Fruit fly (Drosophila melanogaster) whole organism, embryonic: ENCODE measurements around the gene Sap130.

Experiments used
- Adf1 ChIP-seq: fragments of 200-800 bp; sonication (Bioruptor generic); IDR thresholded peaks from 2 replicates; pipeline ENCODE4 v1.3.6; 2022; ENCODE audit warnings: missing biosample characterization, missing genetic modification characterization
- Awh ChIP-seq: fragments of 200-800 bp; sonication (Bioruptor generic); IDR thresholded peaks from 2 replicates; pipeline ENCODE4, ENCODE4 v1.3.6; 2022; ENCODE audit warnings: missing biosample characterization, missing genetic modification characterization
- CG10267 ChIP-seq: fragments of 200-800 bp; sonication (Bioruptor generic); optimal IDR thresholded peaks from 2 replicates; lab custom pipeline; 2018; ENCODE audit warnings: missing biosample characterization, mild to moderate bottlenecking, missing genetic modification characterization, moderate library complexity
- CG11560 ChIP-seq: fragments of 200-800 bp; sonication (Bioruptor generic); IDR thresholded peaks from 3 replicates; pipeline ENCODE4 v1.3.6; 2022; ENCODE audit warnings: missing biosample characterization, missing genetic modification characterization
- CG12071 ChIP-seq: fragments of 200-800 bp; sonication (Bioruptor generic); optimal IDR thresholded peaks from 3 replicates; lab custom pipeline; 2018; ENCODE audit warnings: missing biosample characterization, mild to moderate bottlenecking, missing genetic modification characterization
- CG12236 ChIP-seq: fragments of 200-800 bp; sonication (Bioruptor generic); optimal IDR thresholded peaks from 2 replicates; lab custom pipeline; 2016; ENCODE audit warnings: missing biosample characterization, missing genetic modification characterization
- CG12391 ChIP-seq: fragments of 200-800 bp; sonication (Bioruptor generic); optimal IDR thresholded peaks from 3 replicates; lab custom pipeline; 2018; ENCODE audit warnings: missing biosample characterization, mild to moderate bottlenecking, missing genetic modification characterization, moderate library complexity
- CG14965 ChIP-seq: fragments of 200-800 bp; sonication (Bioruptor generic); optimal IDR thresholded peaks from 2 replicates; lab custom pipeline; 2016; ENCODE audit warnings: missing biosample characterization, missing genetic modification characterization, borderline replicate concordance
- CG1647 ChIP-seq: fragments of 200-800 bp; sonication (Bioruptor generic); optimal IDR thresholded peaks from 3 replicates; lab custom pipeline; 2016; ENCODE audit warnings: missing biosample characterization, missing genetic modification characterization
- CG16813 ChIP-seq: fragments of 200-800 bp; sonication (Bioruptor generic); IDR thresholded peaks from 3 replicates; pipeline ENCODE4 v1.3.6; 2022; ENCODE audit warnings: missing biosample characterization, missing genetic modification characterization; ENCODE audit not compliant: partially characterized antibody
- CG2875 ChIP-seq: fragments of 200-800 bp; sonication (Bioruptor generic); optimal IDR thresholded peaks from 2 replicates; lab custom pipeline; 2017; ENCODE audit warnings: missing biosample characterization, mild to moderate bottlenecking, missing genetic modification characterization, missing genetic modification reagents
- CG3065 ChIP-seq: fragments of 200-800 bp; sonication (Bioruptor generic); optimal IDR thresholded peaks from 2 replicates; lab custom pipeline; 2016; ENCODE audit warnings: missing biosample characterization, missing genetic modification characterization
- CG3163 ChIP-seq: fragments of 200-800 bp; sonication (Bioruptor generic); optimal IDR thresholded peaks from 3 replicates; lab custom pipeline; 2016; ENCODE audit warnings: missing biosample characterization, missing genetic modification characterization
- CG4707 ChIP-seq: fragments of 200-800 bp; sonication (Bioruptor generic); optimal IDR thresholded peaks from 2 replicates; lab custom pipeline; 2018; ENCODE audit warnings: missing biosample characterization, mild to moderate bottlenecking, missing genetic modification characterization, moderate library complexity
- CG5245 ChIP-seq: fragments of 200-800 bp; sonication (Bioruptor generic); optimal IDR thresholded peaks from 3 replicates; lab custom pipeline; 2016; ENCODE audit warnings: missing biosample characterization, missing genetic modification characterization
- CG7556 ChIP-seq: fragments of 200-800 bp; sonication (Bioruptor generic); optimal IDR thresholded peaks from 2 replicates; lab custom pipeline; 2017; ENCODE audit warnings: missing biosample characterization, mild to moderate bottlenecking, missing genetic modification characterization
- CG8924 ChIP-seq: fragments of 200-800 bp; optimal IDR thresholded peaks from 3 replicates; lab custom pipeline; 2019; ENCODE audit warnings: missing biosample characterization, mild to moderate bottlenecking, missing genetic modification characterization, moderate library complexity
- Deaf1 ChIP-seq: fragments of 200-800 bp; optimal IDR thresholded peaks from 3 replicates; lab custom pipeline; 2019; ENCODE audit warnings: missing biosample characterization, mild to moderate bottlenecking, missing genetic modification characterization, moderate library complexity
- Doc3 ChIP-seq: fragments of 200-800 bp; sonication (Bioruptor generic); IDR thresholded peaks from 3 replicates; pipeline ENCODE4 v1.3.6; 2022; ENCODE audit warnings: missing biosample characterization, missing genetic modification characterization; ENCODE audit not compliant: partially characterized antibody
- Dp ChIP-seq: fragments of 200-800 bp; sonication (Bioruptor generic); optimal IDR thresholded peaks from 2 replicates; lab custom pipeline; 2018; ENCODE audit warnings: missing biosample characterization, mild to moderate bottlenecking, missing genetic modification characterization, moderate library complexity
- Ets65A ChIP-seq: fragments of 200-800 bp; sonication (Bioruptor generic); peaks from one replicate; lab custom pipeline; 2016; ENCODE audit warnings: missing biosample characterization, missing genetic modification characterization
- Gug ChIP-seq: fragments of 200-800 bp; sonication (Bioruptor generic); IDR thresholded peaks from 4 replicates; pipeline ENCODE4 v1.3.6; 2022; ENCODE audit warnings: missing biosample characterization, missing genetic modification characterization
- H2.0 ChIP-seq: fragments of 200-800 bp; sonication (Bioruptor generic); IDR thresholded peaks from 2 replicates; pipeline ENCODE4 v1.3.6; 2022; ENCODE audit warnings: missing biosample characterization, missing genetic modification characterization
- HHEX ChIP-seq: fragments of 200-800 bp; sonication (Bioruptor generic); optimal IDR thresholded peaks from 3 replicates; lab custom pipeline; 2017; ENCODE audit warnings: missing biosample characterization, mild to moderate bottlenecking, missing genetic modification characterization, missing genetic modification reagents
- HLH4C ChIP-seq: fragments of 200-800 bp; sonication (Bioruptor generic); IDR thresholded peaks from 3 replicates; pipeline ENCODE4 v1.3.6; 2022; ENCODE audit warnings: missing biosample characterization, missing genetic modification characterization; ENCODE audit not compliant: partially characterized antibody
- HLH54F ChIP-seq: fragments of 200-800 bp; sonication (Bioruptor generic); optimal IDR thresholded peaks from 3 replicates; lab custom pipeline; 2016; ENCODE audit warnings: missing biosample characterization, missing genetic modification characterization
- Hmr ChIP-seq: fragments of 200-800 bp; sonication (Bioruptor generic); optimal IDR thresholded peaks from 3 replicates; lab custom pipeline; 2017; ENCODE audit warnings: mild to moderate bottlenecking, missing biosample characterization, missing genetic modification reagents, missing genetic modification characterization
- Hmx ChIP-seq: fragments of 200-800 bp; sonication (Bioruptor generic); optimal IDR thresholded peaks from 2 replicates; lab custom pipeline; 2016; ENCODE audit warnings: missing biosample characterization, missing genetic modification characterization
- Hr78 ChIP-seq, 2 experiments: fragments of 200-800 bp in 1 of 2; fragments of >200 bp in 1 of 2; sonication (Bioruptor generic) in 1 of 2; optimal IDR thresholded peaks; 2 replicates each; lab custom pipeline; 2017 to 2019; ENCODE audit warnings: missing biosample characterization in 2 of 2, missing genetic modification characterization in 2 of 2, mild to moderate bottlenecking in 1 of 2, moderate library complexity in 1 of 2
- Mad ChIP-seq: fragments of 200-800 bp; sonication (Bioruptor generic); optimal IDR thresholded peaks from 2 replicates; lab custom pipeline; 2016; ENCODE audit warnings: missing biosample characterization, missing genetic modification characterization
- Myb ChIP-seq: fragments of 200-800 bp; sonication (Bioruptor generic); optimal IDR thresholded peaks from 2 replicates; lab custom pipeline; 2016; ENCODE audit warnings: missing biosample characterization, missing genetic modification characterization
- Rfx ChIP-seq: fragments of 200-800 bp; sonication (Bioruptor generic); IDR thresholded peaks from 2 replicates; pipeline ENCODE4 v1.3.6; 2022; ENCODE audit warnings: missing biosample characterization, missing genetic modification characterization
- Sin3A ChIP-seq: fragments of >200 bp; optimal IDR thresholded peaks from 2 replicates; lab custom pipeline; 2018
- Stat92E ChIP-seq, 3 experiments: fragments of >200 bp in 2 of 3; fragments of 200-800 bp in 1 of 3; sonication (Bioruptor generic) in 1 of 3; optimal IDR thresholded peaks; 2 replicates each; lab custom pipeline; 2017 to 2019; ENCODE audit warnings: missing biosample characterization in 3 of 3, missing genetic modification characterization in 3 of 3, mild to moderate bottlenecking in 1 of 3, moderate library complexity in 1 of 3
- ab ChIP-seq: fragments of 200-800 bp; sonication (Bioruptor generic); optimal IDR thresholded peaks from 2 replicates; lab custom pipeline; 2016; ENCODE audit warnings: missing biosample characterization, missing genetic modification characterization
- al ChIP-seq: fragments of 200-800 bp; sonication (Bioruptor generic); IDR thresholded peaks from 2 replicates; pipeline ENCODE4 v1.3.6; 2022; ENCODE audit warnings: missing biosample characterization, missing genetic modification characterization
- aop ChIP-seq: fragments of 200-800 bp; sonication (Bioruptor generic); IDR thresholded peaks from 2 replicates; pipeline ENCODE4 v1.3.6; 2022; ENCODE audit warnings: missing biosample characterization, missing genetic modification characterization
- ap ChIP-seq: fragments of 200-800 bp; sonication (Bioruptor generic); IDR thresholded peaks from 2 replicates; pipeline ENCODE4 v1.3.6; 2022; ENCODE audit warnings: missing biosample characterization, missing genetic modification characterization
- ara ChIP-seq: fragments of 200-800 bp; sonication (Bioruptor generic); IDR thresholded peaks from 2 replicates; pipeline ENCODE4 v1.3.6; 2022; ENCODE audit warnings: missing biosample characterization, missing genetic modification characterization
- cato ChIP-seq: fragments of 200-800 bp; sonication (Bioruptor generic); optimal IDR thresholded peaks from 2 replicates; lab custom pipeline; 2016; ENCODE audit warnings: missing biosample characterization, missing genetic modification characterization, borderline replicate concordance
- emc ChIP-seq: fragments of 200-800 bp; sonication (Bioruptor generic); optimal IDR thresholded peaks from 2 replicates; lab custom pipeline; 2016; ENCODE audit warnings: missing biosample characterization, missing genetic modification characterization
- gt ChIP-seq: fragments of 200-800 bp; sonication (Bioruptor generic); IDR thresholded peaks from 2 replicates; pipeline ENCODE4 v1.3.6; 2022; ENCODE audit warnings: missing biosample characterization, missing genetic modification characterization
- klu ChIP-seq: fragments of 200-800 bp; sonication (Bioruptor generic); IDR thresholded peaks from 2 replicates; pipeline ENCODE4 v1.3.6; 2022; ENCODE audit warnings: missing biosample characterization, missing genetic modification characterization
- nom ChIP-seq: fragments of 200-800 bp; sonication (Bioruptor generic); optimal IDR thresholded peaks from 2 replicates; lab custom pipeline; 2017; ENCODE audit warnings: missing biosample characterization, missing genetic modification characterization, mild to moderate bottlenecking, moderate library complexity, missing genetic modification reagents
- oc ChIP-seq: fragments of 200-800 bp; sonication (Bioruptor generic); optimal IDR thresholded peaks from 2 replicates; lab custom pipeline; 2018; ENCODE audit warnings: missing biosample characterization, mild to moderate bottlenecking, missing genetic modification characterization, moderate library complexity
- prd ChIP-seq, 3 experiments: fragments of >200 bp in 2 of 3; fragments of 200-800 bp in 1 of 3; sonication (Bioruptor generic) in 1 of 3; optimal IDR thresholded peaks in 2 of 3; IDR thresholded peaks in 1 of 3; 2 replicates in 2 of 3; 3 replicates in 1 of 3; pipeline versions ENCODE4 v1.3.6 to Lab custom; 2017 to 2022; ENCODE audit warnings: missing biosample characterization in 1 of 3, missing genetic modification characterization in 1 of 3
- ranshi ChIP-seq: fragments of 200-800 bp; sonication (Bioruptor generic); IDR thresholded peaks from 2 replicates; pipeline ENCODE4 v1.3.6; 2022; ENCODE audit warnings: missing biosample characterization, missing genetic modification characterization
- repo ChIP-seq: fragments of 200-800 bp; sonication (Bioruptor generic); optimal IDR thresholded peaks from 2 replicates; lab custom pipeline; 2016; ENCODE audit warnings: missing biosample characterization, missing genetic modification characterization
- rib ChIP-seq: fragments of 200-800 bp; sonication (Bioruptor generic); IDR thresholded peaks from 2 replicates; pipeline ENCODE4 v1.3.6; 2022; ENCODE audit warnings: missing biosample characterization, missing genetic modification characterization
- tna ChIP-seq: fragments of 200-800 bp; sonication (Bioruptor generic); IDR thresholded peaks from 2 replicates; pipeline ENCODE4 v1.3.6; 2022; ENCODE audit warnings: missing biosample characterization, missing genetic modification characterization; ENCODE audit not compliant: partially characterized antibody
- wor ChIP-seq: fragments of 200-800 bp; sonication (Bioruptor generic); IDR thresholded peaks from 2 replicates; pipeline ENCODE4 v1.3.6; 2022; ENCODE audit warnings: missing biosample characterization, missing genetic modification characterization

Gene Sap130

dm6 chr3L:12849867-12850301, 44.2 kb downstream of the Sap130 start, which contains the start of the genes CG10948 and Wbp2 (continued):
- TF ChIP-seq CG12391 (tag; lab: Kevin White, UChicago) (no peak), H2.0 (GFP tag; lab: Robert Waterston, UW) (no peak), CG3065 (GFP tag; lab: Kevin White, UChicago) (no peak), gt (GFP tag; lab: Robert Waterston, UW) (no peak), CG1647 (GFP tag; lab: Kevin White, UChicago) (no peak), oc (tag; lab: Kevin White, UChicago) (no peak), Myb (GFP tag; lab: Kevin White, UChicago) (no peak), repo (GFP tag; lab: Kevin White, UChicago) (no peak), CG4707 (GFP tag; lab: Kevin White, UChicago) (no peak), Sin3A (lab: Kevin White, UChicago) (peak; percentile 2), tna (GFP tag; lab: Robert Waterston, UW) (peak; percentile 30; the same call in 1 of the 2 replicates), Ets65A (GFP tag; lab: Kevin White, UChicago) (peak; percentile 14), Stat92E (GFP tag; optimal IDR thresholded peaks at IDR 0.05; lab: Kevin White, UChicago) (peak in 1 of 3 experiments; percentile 21), Adf1 (GFP tag; lab: Robert Waterston, UW) (no peak), Dp (GFP tag; lab: Kevin White, UChicago) (peak; percentile 14), CG11560 (no peak), wor (no peak), rib (no peak), Deaf1 (tag; lab: Kevin White, UChicago) (no peak), CG7556 (GFP tag; lab: Kevin White, UChicago) (no peak), CG12071 (no peak), ara (no peak), Gug (GFP tag; lab: Robert Waterston, UW) (no peak), HLH54F (GFP tag; lab: Kevin White, UChicago) (no peak), Hr78 (GFP tag; optimal IDR thresholded peaks at IDR 0.05; lab: Kevin White, UChicago) (no peak), Hmr (GFP tag; lab: Kevin White, UChicago) (no peak), nom (GFP tag; lab: Kevin White, UChicago) (no peak), ap (GFP tag; lab: Robert Waterston, UW) (no peak), HLH4C (GFP tag; lab: Robert Waterston, UW) (peak; percentile 50; the same call in 1 of the 3 replicates), Hmx (GFP tag; lab: Kevin White, UChicago) (no peak), Doc3 (GFP tag; lab: Robert Waterston, UW) (peak; percentile 44; the same call in 2 of the 3 replicates), Mad (no peak), aop (GFP tag; lab: Robert Waterston, UW) (no peak), Rfx (GFP tag; lab: Robert Waterston, UW) (no peak), CG10267 (peak; percentile 59), al (GFP tag; lab: Robert Waterston, UW) (no peak), ranshi (GFP tag; lab: Robert Waterston, UW) (peak; percentile 83; the same call in 1 of the 2 replicates), CG14965 (no peak), CG12236 (GFP tag; lab: Kevin White, UChicago) (no peak), prd (optimal IDR thresholded peaks at IDR 0.05; lab: Kevin White, UChicago) (no peak), prd (GFP tag; IDR thresholded peaks at IDR 0.05; lab: Robert Waterston, UW) (no peak), CG5245 (GFP tag; lab: Kevin White, UChicago) (no peak), HHEX (GFP tag; lab: Kevin White, UChicago) (no peak), cato (GFP tag; lab: Kevin White, UChicago) (no peak), klu (no peak), CG16813 (GFP tag; lab: Robert Waterston, UW) (peak; percentile 48; the same call in 1 of the 3 replicates), CG8924 (no peak), CG2875 (no peak), ab (no peak), emc (GFP tag; lab: Kevin White, UChicago) (no peak), CG3163 (GFP tag; lab: Kevin White, UChicago) (no peak), Awh (GFP tag; lab: Robert Waterston, UW) (no peak)
